Worm (Caenorhabditis elegans) whole organism, L4 larva: Measurements from ENCODE around the gene lips-17.

Source experiments
- F37D6.2 ChIP-seq: sonication (generic microtip); optimal IDR thresholded peaks from 2 replicates; lab custom pipeline; 2016; ENCODE audit warnings: mild to moderate bottlenecking, missing genetic modification characterization, missing compliant biosample characterization
- R02D3.7 ChIP-seq: fragments of 150-350 bp; sonication (generic microtip); optimal IDR thresholded peaks from 3 replicates; lab custom pipeline; 2014; ENCODE audit warnings: missing biosample characterization, missing genetic modification characterization
- Y48G9A.11 ChIP-seq: fragments of 200-800 bp; sonication (Bioruptor generic); IDR thresholded peaks from 2 replicates; pipeline ENCODE4 v1.3.6; 2022; ENCODE audit warnings: missing genetic modification reagents, missing genetic modification characterization, missing compliant biosample characterization
- aha-1 ChIP-seq: fragments of 150-350 bp; peaks from one replicate; lab custom pipeline; 2014; ENCODE audit warnings: missing biosample characterization, missing genetic modification characterization
- aly-2 ChIP-seq: sonication (generic microtip); optimal IDR thresholded peaks from 2 replicates; lab custom pipeline; 2018; ENCODE audit warnings: missing biosample characterization, missing genetic modification characterization
- arid-1 ChIP-seq: fragments of 200-800 bp; sonication (Bioruptor generic); conservative IDR thresholded peaks from 2 replicates; pipeline ENCODE4 v1.3.6; 2022; ENCODE audit warnings: missing genetic modification reagents, missing genetic modification characterization, missing compliant biosample characterization
- ceh-20 ChIP-seq: fragments of 200-800 bp; sonication (Bioruptor generic); IDR thresholded peaks from 2 replicates; pipeline ENCODE4 v1.3.6; 2022; ENCODE audit warnings: missing genetic modification reagents, missing genetic modification characterization, missing compliant biosample characterization
- dve-1 ChIP-seq: sonication (generic microtip); optimal IDR thresholded peaks from 2 replicates; lab custom pipeline; 2017; ENCODE audit warnings: antibody characterized with exemption, mild to moderate bottlenecking, missing genetic modification characterization, missing compliant biosample characterization; ENCODE audit not compliant: insufficient read depth
- nhr-237 ChIP-seq: sonication (generic microtip); optimal IDR thresholded peaks from 2 replicates; lab custom pipeline; 2017; ENCODE audit warnings: missing biosample characterization, missing genetic modification characterization
- nhr-6 ChIP-seq: fragments of 150-350 bp; optimal IDR thresholded peaks from 2 replicates; lab custom pipeline; 2014; ENCODE audit warnings: missing biosample characterization, missing genetic modification characterization
- skn-1 ChIP-seq: fragments of 150-350 bp; optimal IDR thresholded peaks from 2 replicates; lab custom pipeline; 2014; ENCODE audit warnings: missing biosample characterization, missing genetic modification characterization
- unc-62 ChIP-seq, 3 experiments: fragments of 150-350 bp in 1 of 3; sonication (generic microtip); optimal IDR thresholded peaks in 2 of 3; peaks in 1 of 3; 1 replicate in 1 of 3; 2 replicates in 2 of 3; lab custom pipeline; 2014 to 2017; ENCODE audit warnings: missing biosample characterization in 3 of 3, missing genetic modification characterization in 3 of 3, missing genetic modification reagents in 3 of 3, missing genotype in 1 of 3
- ztf-11 ChIP-seq: fragments of 150-350 bp; optimal IDR thresholded peaks from 2 replicates; lab custom pipeline; 2014; ENCODE audit warnings: missing biosample characterization, missing genetic modification characterization

DNA sequence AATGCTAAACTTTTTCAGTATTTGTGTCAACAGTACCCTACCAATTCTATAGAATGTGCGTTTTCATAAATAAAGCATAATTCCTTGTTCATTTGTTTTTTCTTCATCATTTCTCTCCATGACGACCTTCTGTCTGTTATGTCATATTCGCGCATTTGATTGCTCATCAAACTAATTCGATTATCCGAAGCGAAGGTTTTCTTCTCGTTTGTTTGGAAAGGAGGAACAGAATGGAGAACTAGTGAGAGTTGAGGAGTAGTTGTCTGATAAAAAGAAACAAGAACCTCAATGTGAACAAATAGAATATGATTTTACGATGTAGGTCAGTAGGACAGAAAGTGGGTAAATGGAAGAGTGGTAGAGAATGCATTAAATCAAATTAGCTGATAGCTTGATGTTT lies 45.4 kb upstream of the lips-17 start:
- no peak for TF ChIP-seq skn-1 (tag; lab: Kevin White, UChicago)
- no peak for TF ChIP-seq nhr-6 (tag; lab: Kevin White, UChicago)
- TF ChIP-seq aha-1 (tag; lab: Kevin White, UChicago) = no peak
- no peak for TF ChIP-seq ztf-11 (tag; lab: Kevin White, UChicago)
- TF ChIP-seq ceh-20 (GFP tag; lab: Robert Waterston, UW) = no peak
- no peak for TF ChIP-seq nhr-237
- no peak for TF ChIP-seq aly-2
- no peak for TF ChIP-seq R02D3.7 (tag; lab: Kevin White, UChicago)
- TF ChIP-seq Y48G9A.11 (GFP tag; lab: Robert Waterston, UW) = no peak
- no peak for TF ChIP-seq arid-1 (GFP tag; lab: Robert Waterston, UW)
- TF ChIP-seq unc-62 (GFP tag; optimal IDR thresholded peaks at IDR 0.05 in 1 of 2; lab: Kevin White, UChicago) = peak in 1 of 2 experiments; percentile 87
- no peak for TF ChIP-seq unc-62 (tag; optimal IDR thresholded peaks at IDR 0.05; lab: Kevin White, UChicago)
- no peak for TF ChIP-seq F37D6.2 (tag; lab: Kevin White, UChicago)
- no peak for TF ChIP-seq dve-1 (tag; lab: Kevin White, UChicago)
